Fruit fly (Drosophila melanogaster): ENCODE data around the gene CG7251.

dm6 chr2L:5610629-5611028 lies 22.4 kb upstream of the CG7251 start:
- TF ChIP-seq CTCF (optimal IDR thresholded peaks at IDR 0.05), result no peak
- TF ChIP-seq CG8478 (optimal IDR thresholded peaks at IDR 0.05), result no peak

Data from S2 (cell line).